Worm (Caenorhabditis elegans) whole organism, young adult: ENCODE measurements around the gene F37C12.10.

Experiments
- B0035.1 ChIP-seq: sonication (generic microtip); optimal IDR thresholded peaks from 2 replicates; lab custom pipeline; 2016; ENCODE audit warnings: missing genetic modification characterization, mild to moderate bottlenecking, missing compliant biosample characterization, missing genotype, missing genetic modification reagents
- F22D6.2 ChIP-seq: sonication (generic microtip); optimal IDR thresholded peaks from 2 replicates; lab custom pipeline; 2016; ENCODE audit warnings: mild to moderate bottlenecking, missing genetic modification characterization, missing compliant biosample characterization
- F23B12.7 ChIP-seq: sonication (generic microtip); optimal IDR thresholded peaks from 2 replicates; lab custom pipeline; 2017; ENCODE audit warnings: missing genetic modification characterization, mild to moderate bottlenecking, missing compliant biosample characterization, antibody characterized with exemption, moderate library complexity; ENCODE audit not compliant: insufficient read depth
- F33H1.4 ChIP-seq: fragments of 200-800 bp; sonication (Bioruptor generic); IDR thresholded peaks from 2 replicates; pipeline ENCODE4 v1.3.6; 2022; ENCODE audit warnings: missing genetic modification reagents, missing genetic modification characterization, missing compliant biosample characterization
- F39B2.1 ChIP-seq: fragments of 200-800 bp; sonication (Bioruptor generic); IDR thresholded peaks from 2 replicates; pipeline ENCODE4 v1.3.6; 2022; ENCODE audit warnings: missing genetic modification reagents, missing genetic modification characterization, missing compliant biosample characterization
- F52B5.7 ChIP-seq: sonication (generic microtip); optimal IDR thresholded peaks from 2 replicates; lab custom pipeline; 2016; ENCODE audit warnings: mild to moderate bottlenecking, missing genetic modification characterization, missing compliant biosample characterization
- F57C9.4 ChIP-seq: sonication (generic microtip); optimal IDR thresholded peaks from 2 replicates; lab custom pipeline; 2017; ENCODE audit warnings: mild to moderate bottlenecking, missing genetic modification characterization, missing compliant biosample characterization
- Y56A3A.18 ChIP-seq: fragments of 200-800 bp; sonication (Bioruptor generic); IDR thresholded peaks from 2 replicates; pipeline ENCODE4 v1.3.6; 2022; ENCODE audit warnings: missing genetic modification reagents, missing genetic modification characterization, missing compliant biosample characterization
- aptf-2 ChIP-seq: fragments of 200-800 bp; sonication (Bioruptor generic); conservative IDR thresholded peaks from 2 replicates; pipeline ENCODE4 v1.3.6; 2022; ENCODE audit warnings: missing genetic modification reagents, missing genetic modification characterization, missing compliant biosample characterization
- aptf-3 ChIP-seq: fragments of 200-800 bp; sonication (Bioruptor generic); IDR thresholded peaks from 2 replicates; pipeline ENCODE4 v1.3.6; 2022; ENCODE audit warnings: missing genetic modification characterization, missing compliant biosample characterization
- atf-7 ChIP-seq: sonication (generic microtip); optimal IDR thresholded peaks from 2 replicates; lab custom pipeline; 2017; ENCODE audit warnings: mild to moderate bottlenecking, missing genetic modification characterization, missing compliant biosample characterization
- athp-1 ChIP-seq: sonication (generic microtip); optimal IDR thresholded peaks from 2 replicates; lab custom pipeline; 2017; ENCODE audit warnings: mild to moderate bottlenecking, missing genetic modification characterization, missing compliant biosample characterization
- cebp-1 ChIP-seq, 2 experiments: fragments of 200-800 bp in 1 of 2; sonication (Bioruptor generic) in 1 of 2; sonication (generic microtip) in 1 of 2; IDR thresholded peaks in 1 of 2; optimal IDR thresholded peaks in 1 of 2; 2 replicates each; pipeline versions ENCODE4 v1.3.6 to Lab custom; 2017 to 2022; ENCODE audit warnings: missing compliant biosample characterization in 2 of 2, missing genetic modification characterization in 2 of 2, mild to moderate bottlenecking in 1 of 2, missing genetic modification reagents in 1 of 2, moderate library complexity in 1 of 2
- ceh-91 ChIP-seq: fragments of 200-800 bp; sonication (Bioruptor generic); IDR thresholded peaks from 2 replicates; pipeline ENCODE4 v1.3.6; 2022; ENCODE audit warnings: missing genetic modification reagents, missing genetic modification characterization, missing compliant biosample characterization
- dpff-1 ChIP-seq: sonication (generic microtip); optimal IDR thresholded peaks from 2 replicates; lab custom pipeline; 2017; ENCODE audit warnings: mild to moderate bottlenecking, missing genetic modification characterization, missing compliant biosample characterization
- efl-1 ChIP-seq: fragments of 150-350 bp; optimal IDR thresholded peaks from 2 replicates; lab custom pipeline; 2014; ENCODE audit warnings: missing biosample characterization, missing genetic modification reagents, missing genetic modification characterization
- ets-4 ChIP-seq: fragments of 200-800 bp; sonication (Bioruptor generic); optimal IDR thresholded peaks from 2 replicates; lab custom pipeline; 2018; ENCODE audit warnings: mild to moderate bottlenecking, missing genetic modification characterization, missing compliant biosample characterization
- gei-17 ChIP-seq: fragments of 200-800 bp; sonication (Bioruptor generic); optimal IDR thresholded peaks from 2 replicates; lab custom pipeline; 2018; ENCODE audit warnings: mild to moderate bottlenecking, missing genetic modification characterization, missing compliant biosample characterization
- him-1 ChIP-seq: sonication (generic microtip); optimal IDR thresholded peaks from 2 replicates; lab custom pipeline; 2016; ENCODE audit warnings: missing genotype, missing genetic modification reagents, missing genetic modification characterization, missing compliant biosample characterization
- lin-40 ChIP-seq: sonication (generic microtip); optimal IDR thresholded peaks from 2 replicates; lab custom pipeline; 2016; ENCODE audit warnings: missing genetic modification characterization, mild to moderate bottlenecking, missing compliant biosample characterization, missing genotype, missing genetic modification reagents
- lsl-1 ChIP-seq: fragments of 200-800 bp; sonication (Bioruptor generic); optimal IDR thresholded peaks from 2 replicates; lab custom pipeline; 2018; ENCODE audit warnings: mild to moderate bottlenecking, missing genetic modification characterization, moderate library complexity, missing compliant biosample characterization
- madf-6 ChIP-seq: fragments of 200-800 bp; sonication (Bioruptor generic); IDR thresholded peaks from 2 replicates; pipeline ENCODE4 v1.3.6; 2022; ENCODE audit warnings: missing genetic modification reagents, missing genetic modification characterization, missing compliant biosample characterization
- madf-8 ChIP-seq: fragments of 200-800 bp; sonication (Bioruptor generic); conservative IDR thresholded peaks from 2 replicates; pipeline ENCODE4 v1.3.6; 2022; ENCODE audit warnings: missing genetic modification reagents, missing genetic modification characterization, missing compliant biosample characterization
- mxl-1 ChIP-seq: sonication (generic microtip); optimal IDR thresholded peaks from 2 replicates; lab custom pipeline; 2016; ENCODE audit warnings: missing genetic modification characterization, missing compliant biosample characterization
- nhr-179 ChIP-seq: sonication (generic microtip); optimal IDR thresholded peaks from 2 replicates; lab custom pipeline; 2016; ENCODE audit warnings: mild to moderate bottlenecking, missing genetic modification characterization, missing compliant biosample characterization
- nhr-90 ChIP-seq: sonication (generic microtip); optimal IDR thresholded peaks from 2 replicates; lab custom pipeline; 2016; ENCODE audit warnings: missing genotype, mild to moderate bottlenecking, missing genetic modification characterization, missing compliant biosample characterization
- rcor-1 ChIP-seq: fragments of 200-800 bp; sonication (Bioruptor generic); IDR thresholded peaks from 2 replicates; pipeline ENCODE4 v1.3.6; 2022; ENCODE audit warnings: missing genetic modification reagents, missing genetic modification characterization, missing compliant biosample characterization
- repo-1 ChIP-seq: sonication (generic microtip); optimal IDR thresholded peaks from 2 replicates; lab custom pipeline; 2017; ENCODE audit warnings: mild to moderate bottlenecking, missing genetic modification characterization, missing compliant biosample characterization
- rpc-1 ChIP-seq, 2 experiments: fragments of 150-350 bp in 1 of 2; sonication (generic microtip) in 1 of 2; optimal IDR thresholded peaks; 2 replicates each; lab custom pipeline; 2014 to 2018; ENCODE audit warnings: missing biosample characterization in 1 of 2, missing genetic modification characterization in 1 of 2, missing genetic modification reagents in 1 of 2, missing genotype in 1 of 2
- snpc-1.1 ChIP-seq: sonication (generic microtip); optimal IDR thresholded peaks from 2 replicates; lab custom pipeline; 2017; ENCODE audit warnings: missing genetic modification characterization, mild to moderate bottlenecking, missing compliant biosample characterization, antibody characterized with exemption, moderate library complexity, missing genotype, missing genetic modification reagents; ENCODE audit not compliant: insufficient read depth
- snpc-3.4 ChIP-seq: sonication (generic microtip); optimal IDR thresholded peaks from 2 replicates; lab custom pipeline; 2017; ENCODE audit warnings: missing genetic modification characterization, mild to moderate bottlenecking, missing compliant biosample characterization, antibody characterized with exemption, moderate library complexity, missing genotype, missing genetic modification reagents
- tlf-1 ChIP-seq: fragments of 200-800 bp; sonication (Bioruptor generic); optimal IDR thresholded peaks from 2 replicates; lab custom pipeline; 2018; ENCODE audit warnings: mild to moderate bottlenecking, missing genetic modification characterization, missing compliant biosample characterization
- xnd-1 ChIP-seq: sonication (generic microtip); optimal IDR thresholded peaks from 2 replicates; lab custom pipeline; 2016; ENCODE audit warnings: missing genotype, missing genetic modification reagents, missing genetic modification characterization, missing compliant biosample characterization
- zfh-2 ChIP-seq: fragments of 200-800 bp; sonication (Bioruptor generic); conservative IDR thresholded peaks from 2 replicates; pipeline ENCODE4 v1.3.6; 2022; ENCODE audit warnings: missing genetic modification reagents, missing genetic modification characterization, missing compliant biosample characterization
- zim-3 ChIP-seq: sonication (generic microtip); optimal IDR thresholded peaks from 2 replicates; lab custom pipeline; 2017; ENCODE audit warnings: mild to moderate bottlenecking, missing genetic modification characterization, moderate library complexity, missing compliant biosample characterization
- ztf-18 ChIP-seq: sonication (generic microtip); optimal IDR thresholded peaks from 2 replicates; lab custom pipeline; 2016; ENCODE audit warnings: missing genotype, mild to moderate bottlenecking, missing genetic modification characterization, missing compliant biosample characterization
- ztf-22 ChIP-seq: fragments of 200-800 bp; sonication (Bioruptor generic); optimal IDR thresholded peaks from 2 replicates; lab custom pipeline; 2018; ENCODE audit warnings: mild to moderate bottlenecking, missing genetic modification characterization, moderate library complexity, missing compliant biosample characterization
- ztf-25 ChIP-seq: fragments of 200-800 bp; sonication (Bioruptor generic); IDR thresholded peaks from 2 replicates; pipeline ENCODE4 v1.3.6; 2022; ENCODE audit warnings: missing genetic modification reagents, missing genetic modification characterization, missing compliant biosample characterization
- ztf-28 ChIP-seq: fragments of 200-800 bp; sonication (Bioruptor generic); IDR thresholded peaks from 2 replicates; pipeline ENCODE4 v1.3.6; 2022; ENCODE audit warnings: missing genetic modification reagents, missing genetic modification characterization, missing compliant biosample characterization
- ztf-6 ChIP-seq: fragments of 200-800 bp; sonication (Bioruptor generic); IDR thresholded peaks from 2 replicates; pipeline ENCODE4 v1.3.6; 2022; ENCODE audit warnings: missing genetic modification reagents, missing genetic modification characterization, missing compliant biosample characterization

The F37C12.10 gene

ce11 chrIII:7230841-7231240 lies 42.7 kb upstream of the F37C12.10 start, which contains the start of gene R151.10:
R151.10 (minus strand) TSS chrIII:7230941.
- TF ChIP-seq lin-40 (tag; lab: Kevin White, UChicago) (no peak), cebp-1 (GFP tag; IDR thresholded peaks at IDR 0.05; lab: Robert Waterston, UW) (no peak), cebp-1 (tag; optimal IDR thresholded peaks at IDR 0.05; lab: Kevin White, UChicago) (no peak)

DNA sequence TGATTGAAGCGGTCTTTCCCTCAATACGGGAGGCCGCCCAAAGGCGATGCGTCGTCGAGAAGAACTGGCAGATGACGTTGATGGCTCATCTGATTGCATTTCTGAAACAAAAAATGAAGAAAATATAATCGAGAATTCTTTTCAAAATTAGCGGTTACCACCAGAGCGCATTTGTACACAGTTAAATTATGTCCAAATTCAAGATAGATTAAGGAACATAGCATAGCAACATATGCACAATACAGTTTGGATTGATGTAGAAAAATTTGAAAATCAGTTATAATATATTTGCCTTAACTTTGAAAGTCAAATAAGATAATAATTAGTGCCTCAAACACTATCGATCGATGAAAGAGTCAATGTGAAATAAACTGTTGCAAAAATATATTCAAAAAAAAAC lies 41.5 kb upstream of the F37C12.10 start, which contains the start of gene R151.8:
Gene R151.8, minus strand, starts transcription at position 101 of the 400 bp plus-strand sequence.
- TF ChIP-seq F22D6.2, result no peak
- no peak for TF ChIP-seq zim-3
- TF ChIP-seq ztf-18 (tag; lab: Kevin White, UChicago), result no peak
- TF ChIP-seq snpc-1.1 (tag; lab: Kevin White, UChicago), result no peak
- TF ChIP-seq aptf-3 (GFP tag; lab: Robert Waterston, UW), result no peak
- no peak for TF ChIP-seq ets-4 (GFP tag; lab: Kevin White, UChicago)
- TF ChIP-seq aptf-2 (GFP tag; lab: Robert Waterston, UW), result no peak

- TF ChIP-seq rcor-1 (GFP tag; lab: Robert Waterston, UW) (no peak), F39B2.1 (GFP tag; lab: Robert Waterston, UW) (no peak), nhr-90 (tag; lab: Kevin White, UChicago) (no peak), efl-1 (GFP tag; lab: Kevin White, UChicago) (no peak), him-1 (tag; lab: Kevin White, UChicago) (no peak), zfh-2 (no peak), athp-1 (no peak), F52B5.7 (no peak), ztf-22 (no peak), ztf-6 (no peak), ztf-25 (no peak), Y56A3A.18 (GFP tag; lab: Robert Waterston, UW) (no peak), atf-7 (tag; lab: Kevin White, UChicago) (no peak), mxl-1 (tag; lab: Kevin White, UChicago) (no peak), nhr-179 (no peak), ztf-28 (no peak), F57C9.4 (tag; lab: Kevin White, UChicago) (no peak), B0035.1 (tag; lab: Kevin White, UChicago) (no peak), F23B12.7 (tag; lab: Kevin White, UChicago) (no peak)
Measured at ce11 chrIII:7226607-7227006, 38.4 kb upstream of the F37C12.10 start, which contains the start of gene hsp-75. hsp-75 (minus strand) TSS chrIII:7226707.

ce11 chrIII:7223029-7223428 lies 34.8 kb upstream of the F37C12.10 start, which contains the start of gene der-2:
der-2 (minus strand) TSS chrIII:7223129.
- no peak for TF ChIP-seq tlf-1 (GFP tag; lab: Kevin White, UChicago)

ce11 chrIII:7221103-7221502 lies 32.9 kb upstream of the F37C12.10 start:
- TF ChIP-seq dpff-1 (no peak), rpc-1 (optimal IDR thresholded peaks at IDR 0.05; lab: Kevin White, UChicago) (no peak), rpc-1 (tag; optimal IDR thresholded peaks at IDR 0.05; lab: Kevin White, UChicago) (no peak), gei-17 (no peak), F33H1.4 (peak; percentile 64; the same call in 1 of the 2 replicates), Y56A3A.18 (GFP tag; lab: Robert Waterston, UW) (0 out of 2 replicates have a peak, but pooled peaks have one; percentile 37), lsl-1 (peak; percentile 90), madf-6 (GFP tag; lab: Robert Waterston, UW) (peak; percentile 55), him-1 (tag; lab: Kevin White, UChicago) (peak; percentile 77), ceh-91 (GFP tag; lab: Robert Waterston, UW) (peak; percentile 53; the same call in 1 of the 2 replicates), madf-8 (GFP tag; lab: Robert Waterston, UW) (peak; percentile 28), xnd-1 (tag; lab: Kevin White, UChicago) (peak; percentile 35), repo-1 (tag; lab: Kevin White, UChicago) (no peak), snpc-3.4 (tag; lab: Kevin White, UChicago) (peak; percentile 22)
